ENCODE assay signal across 3 fruit fly cellular contexts in the genomic region with DNA sequence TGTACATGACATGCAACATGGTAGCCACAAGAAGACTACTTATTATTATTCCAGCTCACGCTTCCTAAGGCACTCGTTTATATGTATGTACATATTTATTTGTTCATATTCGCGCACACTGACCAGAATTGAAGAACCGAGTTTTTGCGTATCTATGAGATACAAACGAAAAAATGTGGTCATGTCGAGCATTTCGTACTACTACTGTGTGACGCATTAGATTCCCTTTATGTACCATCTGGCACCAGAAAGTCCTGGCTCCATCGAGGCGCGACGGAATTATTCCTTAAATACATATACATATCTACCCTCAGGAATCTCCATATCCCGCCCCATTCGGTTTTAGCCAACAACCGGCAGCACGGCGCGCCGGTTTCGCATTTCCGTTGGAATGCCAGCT.
A peak's percentile ranks its signal among the peaks of the same experiment; 100 is the strongest.
TF ChIP-seq lines count a peak whose summit lies in the region.

No protein-coding gene starts in this region.

- no peak for TF ChIP-seq CTCF in whole organism, embryonic (GFP tag; optimal IDR thresholded peaks at IDR 0.05; lab: Kevin White, UChicago)

TF ChIP-seq in whole organism, 6 proteins besides CTCF, POLR2A, EP300 and RAD21:
- TF ChIP-seq usp (GFP tag; optimal IDR thresholded peaks at IDR 0.05; lab: Kevin White, UChicago) (no peak), CG8478 (optimal IDR thresholded peaks at IDR 0.05; lab: Kevin White, UChicago) (no peak), pan (optimal IDR thresholded peaks at IDR 0.05; lab: Kevin White, UChicago) (peak; percentile 44)

TF ChIP-seq in whole organism, embryonic, 481 proteins besides CTCF, POLR2A, EP300 and RAD21:
- TF ChIP-seq CG13624 (GFP tag; optimal IDR thresholded peaks at IDR 0.05; lab: Kevin White, UChicago) = peak; percentile 5
- no peak for TF ChIP-seq nmo (GFP tag; optimal IDR thresholded peaks at IDR 0.05; lab: Kevin White, UChicago)
- TF ChIP-seq Chrac-16 (GFP tag; optimal IDR thresholded peaks at IDR 0.05; lab: Kevin White, UChicago) = no peak
- TF ChIP-seq sr (GFP tag; IDR thresholded peaks at IDR 0.05; lab: Robert Waterston, UW) = no peak
- TF ChIP-seq CG5245 (GFP tag; optimal IDR thresholded peaks at IDR 0.05; lab: Kevin White, UChicago) = no peak
- peak; percentile 77 for TF ChIP-seq Med (GFP tag; lab: Kevin White, UChicago)
- no peak for TF ChIP-seq pum (GFP tag; optimal IDR thresholded peaks at IDR 0.05; lab: Kevin White, UChicago)
- no peak for TF ChIP-seq grn (GFP tag; optimal IDR thresholded peaks at IDR 0.05; lab: Kevin White, UChicago)
- no peak for TF ChIP-seq Six4 (GFP tag; optimal IDR thresholded peaks at IDR 0.05; lab: Kevin White, UChicago)
- no peak for TF ChIP-seq D (optimal IDR thresholded peaks at IDR 0.05; lab: Kevin White, UChicago)
- TF ChIP-seq D (GFP tag; optimal IDR thresholded peaks at IDR 0.05; lab: Kevin White, UChicago) = no peak
- no peak for TF ChIP-seq CG17802 (tag; optimal IDR thresholded peaks at IDR 0.05; lab: Kevin White, UChicago)
- no peak for TF ChIP-seq Hey (tag; optimal IDR thresholded peaks at IDR 0.05; lab: Kevin White, UChicago)
- TF ChIP-seq Bgb (GFP tag; IDR thresholded peaks at IDR 0.05; lab: Robert Waterston, UW; ENCODE audit: partially characterized antibody) = no peak
- TF ChIP-seq nerfin-1 (tag; optimal IDR thresholded peaks at IDR 0.05; lab: Kevin White, UChicago) = peak; percentile 65
- no peak for TF ChIP-seq Optix (GFP tag; IDR thresholded peaks at IDR 0.05; lab: Robert Waterston, UW)
- no peak for TF ChIP-seq Spps (tag; optimal IDR thresholded peaks at IDR 0.05; lab: Kevin White, UChicago)
- TF ChIP-seq Awh (GFP tag; IDR thresholded peaks at IDR 0.05; lab: Robert Waterston, UW) = no peak
- TF ChIP-seq CG32772 (GFP tag; IDR thresholded peaks at IDR 0.05; lab: Robert Waterston, UW) = no peak
- TF ChIP-seq NFAT (GFP tag; IDR thresholded peaks at IDR 0.05; lab: Robert Waterston, UW) = no peak
- TF ChIP-seq CG13894 (tag; optimal IDR thresholded peaks at IDR 0.05; lab: Kevin White, UChicago) = peak; percentile 76
- no peak for TF ChIP-seq Dref (GFP tag; IDR thresholded peaks at IDR 0.05; lab: Robert Waterston, UW)
- no peak for TF ChIP-seq wek (GFP tag; optimal IDR thresholded peaks at IDR 0.05; lab: Kevin White, UChicago)
- no peak for TF ChIP-seq Hmx (GFP tag; optimal IDR thresholded peaks at IDR 0.05; lab: Kevin White, UChicago)
- no peak for TF ChIP-seq CkIIα-i1 (GFP tag; IDR thresholded peaks at IDR 0.05; lab: Robert Waterston, UW)
- no peak for TF ChIP-seq z (GFP tag; IDR thresholded peaks at IDR 0.05; lab: Robert Waterston, UW)
- TF ChIP-seq twi (tag; optimal IDR thresholded peaks at IDR 0.05; lab: Kevin White, UChicago) = no peak
- no peak for TF ChIP-seq CG13424 (tag; optimal IDR thresholded peaks at IDR 0.05; lab: Kevin White, UChicago)
- TF ChIP-seq Bteb2 (GFP tag; optimal IDR thresholded peaks at IDR 0.05; lab: Kevin White, UChicago) = no peak
- TF ChIP-seq CG2199 (GFP tag; IDR thresholded peaks at IDR 0.05; lab: Robert Waterston, UW) = peak; percentile 67; the same call in 1 of the 3 replicates
- TF ChIP-seq CG7839 (tag; optimal IDR thresholded peaks at IDR 0.05; lab: Kevin White, UChicago) = no peak
- TF ChIP-seq CG15073 (GFP tag; optimal IDR thresholded peaks at IDR 0.05; lab: Kevin White, UChicago) = no peak
- TF ChIP-seq CG12104 (GFP tag; optimal IDR thresholded peaks at IDR 0.05; lab: Kevin White, UChicago) = no peak
- peak; percentile 46 for TF ChIP-seq sd (tag; optimal IDR thresholded peaks at IDR 0.05; lab: Kevin White, UChicago)

TF ChIP-seq in whole organism, prepupa, 60 proteins besides CTCF, POLR2A, EP300 and RAD21:
- TF ChIP-seq esn (GFP tag; optimal IDR thresholded peaks at IDR 0.05; lab: Kevin White, UChicago) = no peak
- TF ChIP-seq CG8319 (GFP tag; optimal IDR thresholded peaks at IDR 0.05; lab: Kevin White, UChicago) = no peak
- no peak for TF ChIP-seq Sox102F (GFP tag; optimal IDR thresholded peaks at IDR 0.05; lab: Kevin White, UChicago)
- no peak for TF ChIP-seq cyc (GFP tag; optimal IDR thresholded peaks at IDR 0.05; lab: Kevin White, UChicago)
- no peak for TF ChIP-seq CG15336 (GFP tag; IDR thresholded peaks at IDR 0.05; lab: Robert Waterston, UW)
- TF ChIP-seq fd59A (GFP tag; optimal IDR thresholded peaks at IDR 0.05; lab: Kevin White, UChicago) = no peak
- no peak for TF ChIP-seq Lpt (GFP tag; optimal IDR thresholded peaks at IDR 0.05; lab: Kevin White, UChicago)
- TF ChIP-seq Eip78C (GFP tag; lab: Kevin White, UChicago) = peak; percentile 5
- TF ChIP-seq dsx (GFP tag; optimal IDR thresholded peaks at IDR 0.05; lab: Kevin White, UChicago; ENCODE audit: poor library complexity, severe bottlenecking) = no peak
